Worm (Caenorhabditis elegans) whole organism, midembryonic: Measurements from ENCODE around the gene dsl-4.

Experiments used
- T22C8.4 ChIP-seq: fragments of 200-800 bp; sonication (Bioruptor generic); IDR thresholded peaks from 2 replicates; pipeline ENCODE4 v1.3.6; 2022; ENCODE audit warnings: missing genetic modification characterization, missing compliant biosample characterization
- cog-1 ChIP-seq: sonication (generic microtip); optimal IDR thresholded peaks from 2 replicates; lab custom pipeline; 2016; ENCODE audit warnings: missing genetic modification characterization, missing compliant biosample characterization
- flt-1 ChIP-seq: fragments of 200-800 bp; sonication (Bioruptor generic); IDR thresholded peaks from 2 replicates; pipeline ENCODE4 v1.3.6; 2022; ENCODE audit warnings: missing genetic modification characterization, missing compliant biosample characterization
- klf-2 ChIP-seq: fragments of 200-800 bp; sonication (Bioruptor generic); conservative IDR thresholded peaks from 2 replicates; pipeline ENCODE4 v1.3.6; 2022; ENCODE audit warnings: missing genetic modification reagents, missing genetic modification characterization, missing compliant biosample characterization
- med-1 ChIP-seq: sonication (generic microtip); optimal IDR thresholded peaks from 2 replicates; lab custom pipeline; 2017; ENCODE audit warnings: missing genetic modification characterization, mild to moderate bottlenecking, missing compliant biosample characterization, antibody characterized with exemption, missing genetic modification reagents; ENCODE audit not compliant: insufficient read depth
- ref-1 ChIP-seq: fragments of 200-800 bp; sonication (Bioruptor generic); conservative IDR thresholded peaks from 2 replicates; pipeline ENCODE4 v1.3.6; 2022; ENCODE audit warnings: missing genetic modification reagents, missing genetic modification characterization, missing compliant biosample characterization
- tab-1 ChIP-seq: fragments of 200-800 bp; sonication (Bioruptor generic); IDR thresholded peaks from 2 replicates; pipeline ENCODE4 v1.3.6; 2022; ENCODE audit warnings: missing genetic modification characterization, missing compliant biosample characterization
- ztf-23 ChIP-seq: fragments of 200-800 bp; sonication (Bioruptor generic); IDR thresholded peaks from 2 replicates; pipeline ENCODE4 v1.3.6; 2022; ENCODE audit warnings: missing genetic modification reagents, missing genetic modification characterization, missing compliant biosample characterization
- ztf-29 ChIP-seq: fragments of 200-800 bp; sonication (Bioruptor generic); IDR thresholded peaks from 2 replicates; pipeline ENCODE4 v1.3.6; 2022; ENCODE audit warnings: missing genetic modification reagents, missing genetic modification characterization, missing compliant biosample characterization

DNA sequence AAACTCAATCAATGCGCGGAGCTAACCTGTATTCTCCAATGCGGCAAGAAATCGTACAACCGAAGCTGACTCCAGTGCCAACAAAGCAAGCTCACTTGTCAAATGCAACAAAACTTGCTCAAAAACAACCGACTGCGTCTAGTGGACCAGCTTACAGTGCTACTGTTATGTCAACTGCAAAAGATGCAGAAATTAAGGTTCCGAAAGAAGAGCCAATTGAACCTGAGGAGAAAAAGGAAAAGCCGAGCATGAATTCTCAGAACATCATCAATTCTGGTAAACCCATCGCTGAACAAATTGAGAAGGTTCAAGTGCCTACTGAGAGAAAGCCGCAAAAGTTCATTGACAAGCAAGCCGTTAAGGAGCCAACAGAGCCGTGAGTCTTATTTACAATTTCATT lies 41.3 kb downstream of the dsl-4 start:
- no peak for TF ChIP-seq ref-1 (GFP tag; lab: Robert Waterston, UW)
- no peak for TF ChIP-seq flt-1
- no peak for TF ChIP-seq klf-2 (GFP tag; lab: Robert Waterston, UW)
- TF ChIP-seq cog-1, result no peak
- no peak for TF ChIP-seq ztf-23 (GFP tag; lab: Robert Waterston, UW)
- no peak for TF ChIP-seq med-1 (GFP tag; lab: Kevin White, UChicago)
- no peak for TF ChIP-seq tab-1 (GFP tag; lab: Robert Waterston, UW)
- no peak for TF ChIP-seq ztf-29 (GFP tag; lab: Robert Waterston, UW)
- no peak for TF ChIP-seq T22C8.4 (GFP tag; lab: Robert Waterston, UW)
